Fruit fly (Drosophila melanogaster): ENCODE results near the gene CG2694.

The CG2694 gene

dm6 chrX:2708156-2708734, 5.6 kb upstream of the CG2694 start, which contains the start of gene CG2681 (continued):
- peak; percentile 47 for TF ChIP-seq CG11247 (GFP tag; IDR thresholded peaks at IDR 0.05)
- no peak for TF ChIP-seq Dll (GFP tag; IDR thresholded peaks at IDR 0.05; ENCODE audit: partially characterized antibody)
- TF ChIP-seq Atf6 (GFP tag; IDR thresholded peaks at IDR 0.05) = peak; percentile 32; the same call in 1 of the 2 replicates
- TF ChIP-seq CG13424 (tag; optimal IDR thresholded peaks at IDR 0.05) = peak; percentile 3
- no peak for TF ChIP-seq vnd (GFP tag; IDR thresholded peaks at IDR 0.05; ENCODE audit: partially characterized antibody)
- TF ChIP-seq z (GFP tag; IDR thresholded peaks at IDR 0.05) = no peak
- TF ChIP-seq dysf (GFP tag; IDR thresholded peaks at IDR 0.05) = peak; percentile 68
- TF ChIP-seq Abd-B (GFP tag; optimal IDR thresholded peaks at IDR 0.05) = peak; percentile 12
- peak; percentile 42; the same call in 1 of the 3 replicates for TF ChIP-seq jigr1 (GFP tag; IDR thresholded peaks at IDR 0.05)
- TF ChIP-seq CG1233 (GFP tag; optimal IDR thresholded peaks at IDR 0.05) = no peak
- TF ChIP-seq zfh1 (GFP tag; IDR thresholded peaks at IDR 0.05) = peak; percentile 76
- TF ChIP-seq CG18476 (GFP tag; optimal IDR thresholded peaks at IDR 0.05) = no peak
- no peak for TF ChIP-seq wek (GFP tag; optimal IDR thresholded peaks at IDR 0.05)
- TF ChIP-seq CG8290 (GFP tag; optimal IDR thresholded peaks at IDR 0.05) = no peak
- no peak for TF ChIP-seq CG8290 (tag; optimal IDR thresholded peaks at IDR 0.05)
- TF ChIP-seq Myb (GFP tag; optimal IDR thresholded peaks at IDR 0.05) = no peak
- peak; percentile 31 for TF ChIP-seq ara (GFP tag; IDR thresholded peaks at IDR 0.05)
- peak; percentile 14; the same call in 1 of the 3 replicates for TF ChIP-seq CG34422 (GFP tag; IDR thresholded peaks at IDR 0.05)
- TF ChIP-seq ac (GFP tag; optimal IDR thresholded peaks at IDR 0.05) = no peak
- no peak for TF ChIP-seq tap (tag; optimal IDR thresholded peaks at IDR 0.05)
- peak; percentile 59; the same call in 1 of the 2 replicates for TF ChIP-seq CG16779 (GFP tag; IDR thresholded peaks at IDR 0.05)
- TF ChIP-seq Dfd (GFP tag; optimal IDR thresholded peaks at IDR 0.05) = no peak

DNA sequence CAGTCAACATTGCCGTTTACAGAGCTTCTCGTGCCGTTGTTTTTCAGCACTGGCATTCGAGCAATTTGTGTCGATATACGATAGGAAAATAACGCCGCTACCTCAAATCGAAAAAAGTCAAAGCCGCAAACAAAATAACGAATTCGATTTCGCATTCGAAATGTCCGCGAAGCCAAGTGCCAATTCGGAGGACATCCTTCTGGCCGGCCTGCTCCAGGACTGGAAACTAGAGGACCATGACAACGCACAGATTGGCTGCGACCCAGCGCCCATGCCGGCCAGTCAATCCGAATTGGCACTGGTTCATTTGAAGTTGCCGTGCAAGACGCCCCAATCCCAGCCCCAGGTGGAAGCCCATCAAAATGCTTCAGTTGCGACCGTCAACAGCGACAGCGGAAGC, 851 bp downstream of the CG2694 start:
- TF ChIP-seq tin (GFP tag; optimal IDR thresholded peaks at IDR 0.05) (no peak), CG1603 (tag; optimal IDR thresholded peaks at IDR 0.05) (peak; percentile 2), CG4617 (GFP tag; optimal IDR thresholded peaks at IDR 0.05; ENCODE audit: borderline replicate concordance) (no peak), Hey (tag; optimal IDR thresholded peaks at IDR 0.05) (no peak), gfzf (GFP tag; optimal IDR thresholded peaks at IDR 0.05) (peak; percentile 17), CG14965 (GFP tag; optimal IDR thresholded peaks at IDR 0.05; ENCODE audit: borderline replicate concordance) (no peak), lola (GFP tag; optimal IDR thresholded peaks at IDR 0.05) (no peak), Dll (GFP tag; IDR thresholded peaks at IDR 0.05; ENCODE audit: partially characterized antibody) (peak; percentile 58), tap (tag; optimal IDR thresholded peaks at IDR 0.05) (no peak), CG12071 (GFP tag; optimal IDR thresholded peaks at IDR 0.05) (no peak), Side (GFP tag; optimal IDR thresholded peaks at IDR 0.05) (no peak), pros (GFP tag; optimal IDR thresholded peaks at IDR 0.05) (no peak), Neu2 (GFP tag; optimal IDR thresholded peaks at IDR 0.05; ENCODE audit: borderline replicate concordance) (no peak), ERR (GFP tag; optimal IDR thresholded peaks at IDR 0.05) (no peak), slp2 (GFP tag; optimal IDR thresholded peaks at IDR 0.05) (no peak), Scr (GFP tag; IDR thresholded peaks at IDR 0.05; ENCODE audit: partially characterized antibody) (peak; percentile 44; the same call in 1 of the 2 replicates), bigmax (GFP tag; optimal IDR thresholded peaks at IDR 0.05) (no peak), CG3407 (GFP tag; optimal IDR thresholded peaks at IDR 0.05) (no peak), CG10565 (GFP tag; optimal IDR thresholded peaks at IDR 0.05) (no peak), odd (GFP tag; optimal IDR thresholded peaks at IDR 0.05) (no peak), CG12104 (GFP tag; optimal IDR thresholded peaks at IDR 0.05) (no peak), sqz (GFP tag; optimal IDR thresholded peaks at IDR 0.05) (no peak), Dek (tag; optimal IDR thresholded peaks at IDR 0.05) (no peak), Atf3 (GFP tag; optimal IDR thresholded peaks at IDR 0.05) (no peak), H2.0 (GFP tag; IDR thresholded peaks at IDR 0.05) (no peak), CG17359 (tag; optimal IDR thresholded peaks at IDR 0.05) (no peak), CG2129 (GFP tag; IDR thresholded peaks at IDR 0.05; ENCODE audit: partially characterized antibody) (no peak), CG18764 (GFP tag; optimal IDR thresholded peaks at IDR 0.05) (peak; percentile 87), ssp (GFP tag; IDR thresholded peaks at IDR 0.05) (0 out of 2 replicates have a peak, but pooled peaks have one; percentile 8), CG13894 (tag; optimal IDR thresholded peaks at IDR 0.05) (no peak)
